Worm (Caenorhabditis elegans) whole organism, L4 larva: Measurements from ENCODE around the gene xrn-2.

Experiments
- F10B5.3 ChIP-seq: sonication (generic microtip); optimal IDR thresholded peaks from 2 replicates; lab custom pipeline; 2016; ENCODE audit warnings: mild to moderate bottlenecking, missing genetic modification characterization, missing compliant biosample characterization
- F26F4.8 ChIP-seq: fragments of 200-800 bp; sonication (Bioruptor generic); conservative IDR thresholded peaks from 2 replicates; pipeline ENCODE4 v1.3.6; 2022; ENCODE audit warnings: missing genetic modification characterization, missing compliant biosample characterization
- F37D6.2 ChIP-seq: sonication (generic microtip); optimal IDR thresholded peaks from 2 replicates; lab custom pipeline; 2016; ENCODE audit warnings: mild to moderate bottlenecking, missing genetic modification characterization, missing compliant biosample characterization
- R02D3.7 ChIP-seq: fragments of 150-350 bp; sonication (generic microtip); optimal IDR thresholded peaks from 3 replicates; lab custom pipeline; 2014; ENCODE audit warnings: missing biosample characterization, missing genetic modification characterization
- ZK546.5 ChIP-seq, 2 experiments: sonication (generic microtip); optimal IDR thresholded peaks; 2 replicates each; lab custom pipeline; 2017; ENCODE audit warnings: missing biosample characterization in 2 of 2, missing genetic modification characterization in 2 of 2
- ama-1 ChIP-seq: fragments of 150-350 bp; optimal IDR thresholded peaks from 2 replicates; lab custom pipeline; 2014; ENCODE audit warnings: inconsistent platforms, mixed read lengths
- ceh-28 ChIP-seq: fragments of 150-350 bp; optimal IDR thresholded peaks from 2 replicates; lab custom pipeline; 2014; ENCODE audit warnings: missing biosample characterization, missing genetic modification reagents, missing genetic modification characterization
- ceh-32 ChIP-seq: sonication (generic microtip); optimal IDR thresholded peaks from 2 replicates; lab custom pipeline; 2016; ENCODE audit warnings: mild to moderate bottlenecking, missing genetic modification characterization, missing compliant biosample characterization; ENCODE audit not compliant: poor library complexity
- ceh-44 ChIP-seq: fragments of 200-800 bp; sonication (Bioruptor generic); IDR thresholded peaks from 2 replicates; pipeline ENCODE4 v1.3.6; 2022; ENCODE audit warnings: missing genetic modification reagents, missing genetic modification characterization, missing compliant biosample characterization
- ces-1 ChIP-seq: fragments of 150-350 bp; sonication (generic microtip); optimal IDR thresholded peaks from 4 replicates; lab custom pipeline; 2014; ENCODE audit warnings: missing biosample characterization, missing genetic modification reagents, missing genetic modification characterization
- ctbp-1 ChIP-seq: fragments of 200-800 bp; sonication (Bioruptor generic); IDR thresholded peaks from 2 replicates; pipeline ENCODE4 v1.3.6; 2022; ENCODE audit warnings: missing genetic modification reagents, missing genetic modification characterization, missing compliant biosample characterization
- dmd-6 ChIP-seq: fragments of 200-800 bp; sonication (Bioruptor generic); IDR thresholded peaks from 2 replicates; pipeline ENCODE4 v1.3.6; 2022; ENCODE audit warnings: missing genetic modification reagents, missing genetic modification characterization, missing compliant biosample characterization
- dmd-9 ChIP-seq: fragments of 200-800 bp; sonication (Bioruptor generic); IDR thresholded peaks from 2 replicates; pipeline ENCODE4 v1.3.6; 2022; ENCODE audit warnings: missing genetic modification reagents, missing genetic modification characterization, missing compliant biosample characterization
- dpl-1 ChIP-seq: fragments of 150-350 bp; optimal IDR thresholded peaks from 2 replicates; lab custom pipeline; 2014; ENCODE audit warnings: missing biosample characterization, missing genetic modification reagents, missing genetic modification characterization
- duxl-1 ChIP-seq: sonication (generic microtip); optimal IDR thresholded peaks from 2 replicates; lab custom pipeline; 2016; ENCODE audit warnings: mild to moderate bottlenecking, missing genetic modification characterization, moderate library complexity, missing compliant biosample characterization; ENCODE audit not compliant: poor library complexity
- egl-27 ChIP-seq: sonication (generic microtip); optimal IDR thresholded peaks from 3 replicates; lab custom pipeline; 2017; ENCODE audit warnings: missing biosample characterization, missing genetic modification reagents, missing genetic modification characterization
- egl-43 ChIP-seq: fragments of 200-800 bp; sonication (Bioruptor generic); IDR thresholded peaks from 2 replicates; pipeline ENCODE4 v1.3.6; 2022; ENCODE audit warnings: missing genetic modification reagents, missing genetic modification characterization, missing compliant biosample characterization
- hif-1 ChIP-seq, 2 experiments: sonication (generic microtip); optimal IDR thresholded peaks; 2 replicates each; lab custom pipeline; 2016 to 2017; ENCODE audit warnings: missing compliant biosample characterization in 2 of 2, missing genetic modification characterization in 2 of 2, missing genetic modification reagents in 2 of 2, missing genotype in 2 of 2, mild to moderate bottlenecking in 1 of 2
- hmg-1.1 ChIP-seq: fragments of 200-800 bp; sonication (Bioruptor generic); IDR thresholded peaks from 2 replicates; pipeline ENCODE4 v1.3.6; 2022; ENCODE audit warnings: missing genetic modification reagents, missing genetic modification characterization, missing compliant biosample characterization
- lin-13 ChIP-seq: fragments of 150-350 bp; optimal IDR thresholded peaks from 2 replicates; lab custom pipeline; 2014; ENCODE audit warnings: missing biosample characterization, missing genetic modification reagents, missing genetic modification characterization
- lin-29 ChIP-seq: fragments of 200-800 bp; sonication (Bioruptor generic); IDR thresholded peaks from 2 replicates; pipeline ENCODE4 v1.3.6; 2022; ENCODE audit warnings: missing genetic modification reagents, missing genetic modification characterization, missing compliant biosample characterization
- lin-38 ChIP-seq: fragments of 200-800 bp; sonication (Bioruptor generic); IDR thresholded peaks from 2 replicates; pipeline ENCODE4 v1.3.6; 2022; ENCODE audit warnings: missing genetic modification reagents, missing genetic modification characterization, missing compliant biosample characterization
- lir-3 ChIP-seq: sonication (generic microtip); optimal IDR thresholded peaks from 2 replicates; lab custom pipeline; 2016; ENCODE audit warnings: mild to moderate bottlenecking, missing genetic modification characterization, missing compliant biosample characterization
- lsy-2 ChIP-seq, 2 experiments: fragments of 150-350 bp in 1 of 2; sonication (generic microtip) in 1 of 2; optimal IDR thresholded peaks; 2 replicates each; lab custom pipeline; 2014 to 2017; ENCODE audit warnings: missing biosample characterization in 2 of 2, missing genetic modification characterization in 2 of 2
- madf-9 ChIP-seq: fragments of 200-800 bp; sonication (Bioruptor generic); conservative IDR thresholded peaks from 2 replicates; pipeline ENCODE4 v1.3.6; 2022; ENCODE audit warnings: missing genetic modification reagents, missing genetic modification characterization, missing compliant biosample characterization
- mdl-1 ChIP-seq, 2 experiments: fragments of 150-350 bp in 1 of 2; sonication (generic microtip) in 1 of 2; optimal IDR thresholded peaks; 2 replicates each; lab custom pipeline; 2014 to 2017; ENCODE audit warnings: missing biosample characterization in 2 of 2, missing genetic modification characterization in 2 of 2
- mep-1 ChIP-seq: fragments of 150-350 bp; sonication (generic microtip); optimal IDR thresholded peaks from 3 replicates; lab custom pipeline; 2014; ENCODE audit warnings: missing biosample characterization, missing genetic modification characterization
- mes-2 ChIP-seq: sonication (generic microtip); optimal IDR thresholded peaks from 2 replicates; lab custom pipeline; 2016; ENCODE audit warnings: missing genotype, mild to moderate bottlenecking, missing genetic modification characterization, missing compliant biosample characterization; ENCODE audit not compliant: poor library complexity, severe bottlenecking
- mxl-3 ChIP-seq: fragments of 200-800 bp; sonication (Bioruptor generic); optimal IDR thresholded peaks from 2 replicates; lab custom pipeline; 2018; ENCODE audit warnings: mild to moderate bottlenecking, missing genetic modification characterization, missing compliant biosample characterization
- nhr-102 ChIP-seq: sonication (generic microtip); optimal IDR thresholded peaks from 2 replicates; lab custom pipeline; 2016; ENCODE audit warnings: mild to moderate bottlenecking, missing genetic modification characterization, moderate library complexity, missing compliant biosample characterization
- nhr-28 ChIP-seq: fragments of 150-350 bp; optimal IDR thresholded peaks from 2 replicates; lab custom pipeline; 2014; ENCODE audit warnings: missing biosample characterization, missing genetic modification characterization
- nhr-42 ChIP-seq: fragments of 200-800 bp; sonication (Bioruptor generic); IDR thresholded peaks from 2 replicates; pipeline ENCODE4 v1.3.6; 2022; ENCODE audit warnings: missing genetic modification characterization, missing compliant biosample characterization
- nhr-48 ChIP-seq: sonication (generic microtip); optimal IDR thresholded peaks from 2 replicates; lab custom pipeline; 2016; ENCODE audit warnings: mild to moderate bottlenecking, missing genetic modification characterization, missing compliant biosample characterization
- nhr-77 ChIP-seq: fragments of 150-350 bp; optimal IDR thresholded peaks from 2 replicates; lab custom pipeline; 2014; ENCODE audit warnings: missing biosample characterization, missing genetic modification characterization
- pha-4 ChIP-seq, 2 experiments: fragments of 150-350 bp in 1 of 2; fragments of 200-800 bp in 1 of 2; sonication (Bioruptor generic) in 1 of 2; IDR thresholded peaks in 1 of 2; optimal IDR thresholded peaks in 1 of 2; 2 replicates each; pipeline versions ENCODE4 v1.3.6 to Lab custom; 2014 to 2022; ENCODE audit warnings: missing genetic modification characterization in 2 of 2, missing genetic modification reagents in 2 of 2, missing biosample characterization in 1 of 2, missing compliant biosample characterization in 1 of 2
- pqm-1 ChIP-seq: sonication (generic microtip); optimal IDR thresholded peaks from 2 replicates; lab custom pipeline; 2017; ENCODE audit warnings: missing biosample characterization, missing genetic modification characterization
- rbr-2 ChIP-seq: sonication (generic microtip); optimal IDR thresholded peaks from 2 replicates; lab custom pipeline; 2016; ENCODE audit warnings: missing genotype, missing genetic modification characterization, missing compliant biosample characterization
- saeg-2 ChIP-seq: fragments of 200-800 bp; sonication (Bioruptor generic); IDR thresholded peaks from 2 replicates; pipeline ENCODE4 v1.3.6; 2022; ENCODE audit warnings: missing genetic modification reagents, missing genetic modification characterization, missing compliant biosample characterization
- sdz-12 ChIP-seq: fragments of 200-800 bp; sonication (Bioruptor generic); optimal IDR thresholded peaks from 2 replicates; lab custom pipeline; 2018; ENCODE audit warnings: mild to moderate bottlenecking, missing genetic modification characterization, missing compliant biosample characterization
- set-16 ChIP-seq: fragments of 200-800 bp; sonication (Bioruptor generic); IDR thresholded peaks from 2 replicates; pipeline ENCODE4 v1.3.6; 2022; ENCODE audit warnings: missing genetic modification reagents, missing genetic modification characterization, missing compliant biosample characterization
- skn-1 ChIP-seq: fragments of 150-350 bp; optimal IDR thresholded peaks from 2 replicates; lab custom pipeline; 2014; ENCODE audit warnings: missing biosample characterization, missing genetic modification characterization
- tag-97 ChIP-seq: fragments of 200-800 bp; sonication (Bioruptor generic); IDR thresholded peaks from 2 replicates; pipeline ENCODE4 v1.3.6; 2022; ENCODE audit warnings: missing genetic modification characterization, missing compliant biosample characterization
- unc-130 ChIP-seq: sonication (generic microtip); optimal IDR thresholded peaks from 2 replicates; lab custom pipeline; 2016; ENCODE audit warnings: missing genetic modification reagents, missing genetic modification characterization, missing compliant biosample characterization
- unc-39 ChIP-seq: sonication (generic microtip); optimal IDR thresholded peaks from 2 replicates; lab custom pipeline; 2017; ENCODE audit warnings: missing biosample characterization, missing genetic modification characterization
- unc-62 ChIP-seq, 3 experiments: fragments of 150-350 bp in 1 of 3; sonication (generic microtip); optimal IDR thresholded peaks in 2 of 3; peaks in 1 of 3; 1 replicate in 1 of 3; 2 replicates in 2 of 3; lab custom pipeline; 2014 to 2017; ENCODE audit warnings: missing biosample characterization in 3 of 3, missing genetic modification characterization in 3 of 3, missing genetic modification reagents in 3 of 3, missing genotype in 1 of 3
- vab-7 ChIP-seq: fragments of 200-800 bp; sonication (Bioruptor generic); IDR thresholded peaks from 2 replicates; pipeline ENCODE4 v1.3.6; 2022; ENCODE audit warnings: missing genetic modification reagents, missing genetic modification characterization, missing compliant biosample characterization
- zfp-2 ChIP-seq: sonication (generic microtip); optimal IDR thresholded peaks from 2 replicates; lab custom pipeline; 2016; ENCODE audit warnings: mild to moderate bottlenecking, missing genetic modification characterization, missing compliant biosample characterization
- zfp-3 ChIP-seq: fragments of 200-800 bp; sonication (Bioruptor generic); conservative IDR thresholded peaks from 2 replicates; pipeline ENCODE4 v1.3.6; 2022; ENCODE audit warnings: missing genetic modification reagents, missing genetic modification characterization, missing compliant biosample characterization
- zip-2 ChIP-seq: fragments of 150-350 bp; optimal IDR thresholded peaks from 2 replicates; lab custom pipeline; 2014; ENCODE audit warnings: missing biosample characterization, missing genetic modification characterization

xrn-2 gene

DNA sequence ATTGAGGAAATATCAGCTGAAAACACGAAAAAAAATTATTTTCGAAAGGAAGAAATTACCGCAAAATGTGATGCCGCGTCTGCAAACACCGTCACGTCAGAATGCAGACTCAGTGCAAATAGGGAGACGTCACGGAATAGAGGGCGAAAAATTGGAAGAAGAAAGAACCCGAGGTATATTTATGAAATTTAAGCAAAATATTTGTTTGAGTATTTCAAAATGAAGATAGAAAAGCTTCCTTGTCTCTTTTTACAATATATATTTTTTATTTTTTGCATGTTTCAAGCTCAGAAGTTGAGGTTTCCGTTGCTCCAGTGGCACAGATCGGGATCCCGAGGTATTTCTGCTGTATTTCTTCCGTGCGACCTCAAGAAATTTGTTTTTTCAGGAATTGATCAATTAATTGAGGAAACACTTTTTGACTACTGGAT lies 11.7 kb upstream of the xrn-2 start, which contains the start of gene W03H9.2:
Gene W03H9.2 (minus strand): TSS at position 32 of the 431 bp plus-strand sequence.
- TF ChIP-seq unc-130 (GFP tag; lab: Kevin White, UChicago) (peak; percentile 58), duxl-1 (peak; percentile 25), ceh-44 (GFP tag; lab: Robert Waterston, UW) (peak; percentile 22; the same call in 1 of the 2 replicates), ctbp-1 (GFP tag; lab: Robert Waterston, UW) (0 out of 2 replicates have a peak, but pooled peaks have one; percentile 40), F10B5.3 (tag; lab: Kevin White, UChicago) (no peak), unc-62 (GFP tag; optimal IDR thresholded peaks at IDR 0.05 in 1 of 2; lab: Kevin White, UChicago) (no peak), unc-62 (tag; optimal IDR thresholded peaks at IDR 0.05; lab: Kevin White, UChicago) (no peak), hif-1 (tag; optimal IDR thresholded peaks at IDR 0.05; lab: Kevin White, UChicago) (peak in 1 of 2 experiments; percentile 90), unc-39 (tag; lab: Kevin White, UChicago) (no peak), vab-7 (GFP tag; lab: Robert Waterston, UW) (peak; percentile 53; the same call in 1 of the 2 replicates), saeg-2 (GFP tag; lab: Robert Waterston, UW) (no peak), lin-38 (peak; percentile 80), pha-4 (GFP tag; IDR thresholded peaks at IDR 0.05; lab: Robert Waterston, UW) (peak; percentile 58; the same call in 1 of the 2 replicates), pha-4 (tag; optimal IDR thresholded peaks at IDR 0.05; lab: Kevin White, UChicago) (no peak), nhr-77 (tag; lab: Kevin White, UChicago) (peak; percentile 75), lin-13 (GFP tag; lab: Kevin White, UChicago) (peak; percentile 18), mxl-3 (peak; percentile 44), ama-1 (lab: Kevin White, UChicago) (no peak), hmg-1.1 (GFP tag; lab: Robert Waterston, UW) (peak; percentile 85), lin-29 (GFP tag; lab: Robert Waterston, UW) (no peak), nhr-42 (peak; percentile 45; the same call in 1 of the 2 replicates), F37D6.2 (tag; lab: Kevin White, UChicago) (peak; percentile 59), ceh-32 (no peak), mes-2 (tag; lab: Kevin White, UChicago) (peak; percentile 95), zfp-2 (no peak), dmd-6 (GFP tag; lab: Robert Waterston, UW) (peak; percentile 57), mep-1 (tag; lab: Kevin White, UChicago) (no peak), ZK546.5 (tag; optimal IDR thresholded peaks at IDR 0.05; lab: Kevin White, UChicago) (no peak), zip-2 (no peak), skn-1 (tag; lab: Kevin White, UChicago) (no peak), sdz-12 (GFP tag; lab: Kevin White, UChicago) (peak; percentile 62), lir-3 (tag; lab: Kevin White, UChicago) (peak; percentile 41), mdl-1 (tag; optimal IDR thresholded peaks at IDR 0.05; lab: Kevin White, UChicago) (no peak), F26F4.8 (GFP tag; lab: Robert Waterston, UW) (no peak), lsy-2 (tag; optimal IDR thresholded peaks at IDR 0.05; lab: Kevin White, UChicago) (peak in 1 of 2 experiments; percentile 71), nhr-48 (tag; lab: Kevin White, UChicago) (peak; percentile 4), set-16 (no peak), tag-97 (GFP tag; lab: Robert Waterston, UW) (no peak), egl-43 (GFP tag; lab: Robert Waterston, UW) (0 out of 2 replicates have a peak, but pooled peaks have one; percentile 41), madf-9 (GFP tag; lab: Robert Waterston, UW) (peak; percentile 50; the same call in 1 of the 2 replicates), ceh-28 (tag; lab: Kevin White, UChicago) (no peak), dmd-9 (GFP tag; lab: Robert Waterston, UW) (peak; percentile 76), rbr-2 (tag; lab: Kevin White, UChicago) (peak; percentile 65), egl-27 (tag; lab: Kevin White, UChicago) (no peak), R02D3.7 (no peak), nhr-28 (tag; lab: Kevin White, UChicago) (peak; percentile 15), zfp-3 (GFP tag; lab: Robert Waterston, UW) (no peak), dpl-1 (GFP tag; lab: Kevin White, UChicago) (peak; percentile 81), pqm-1 (no peak), nhr-102 (tag; lab: Kevin White, UChicago) (peak; percentile 36), ces-1 (GFP tag; lab: Kevin White, UChicago) (no peak)
